Worm (Caenorhabditis elegans) whole organism, early embryonic: ENCODE results near the gene gtbp-1.

Experiments used
- B0310.2 ChIP-seq: sonication (generic microtip); optimal IDR thresholded peaks from 2 replicates; lab custom pipeline; 2016; ENCODE audit warnings: mild to moderate bottlenecking, missing genetic modification characterization, missing compliant biosample characterization
- F13C5.2 ChIP-seq: sonication (generic microtip); optimal IDR thresholded peaks from 2 replicates; lab custom pipeline; 2017; ENCODE audit warnings: mild to moderate bottlenecking, missing genetic modification characterization, inconsistent platforms, missing compliant biosample characterization
- aly-1 ChIP-seq: sonication (generic microtip); optimal IDR thresholded peaks from 2 replicates; lab custom pipeline; 2016; ENCODE audit warnings: missing genetic modification characterization, missing compliant biosample characterization
- ama-1 ChIP-seq: fragments of 150-350 bp; optimal IDR thresholded peaks from 2 replicates; lab custom pipeline; 2014
- ceh-13 ChIP-seq: fragments of 200-800 bp; sonication (Bioruptor generic); optimal IDR thresholded peaks from 2 replicates; lab custom pipeline; 2018; ENCODE audit warnings: mild to moderate bottlenecking, missing genetic modification characterization, missing compliant biosample characterization
- ceh-36 ChIP-seq: sonication (generic microtip); optimal IDR thresholded peaks from 2 replicates; lab custom pipeline; 2016; ENCODE audit warnings: missing genetic modification characterization, inconsistent platforms, missing compliant biosample characterization
- ets-7 ChIP-seq: sonication (generic microtip); optimal IDR thresholded peaks from 2 replicates; lab custom pipeline; 2016; ENCODE audit warnings: missing genotype, missing genetic modification characterization, missing compliant biosample characterization
- flt-1 ChIP-seq: fragments of 200-800 bp; sonication (Bioruptor generic); IDR thresholded peaks from 2 replicates; pipeline ENCODE4 v1.3.6; 2022; ENCODE audit warnings: missing genetic modification characterization, missing compliant biosample characterization
- hmbx-1 ChIP-seq: sonication (generic microtip); optimal IDR thresholded peaks from 2 replicates; lab custom pipeline; 2016; ENCODE audit warnings: mild to moderate bottlenecking, missing genetic modification characterization, missing compliant biosample characterization
- hmg-4 ChIP-seq: fragments of 200-800 bp; sonication (Bioruptor generic); optimal IDR thresholded peaks from 2 replicates; lab custom pipeline; 2018; ENCODE audit warnings: mild to moderate bottlenecking, missing genetic modification characterization, missing compliant biosample characterization
- hnd-1 ChIP-seq: sonication (generic microtip); optimal IDR thresholded peaks from 2 replicates; lab custom pipeline; 2016; ENCODE audit warnings: missing genetic modification characterization, missing compliant biosample characterization
- pes-1 ChIP-seq: fragments of 200-800 bp; sonication (Bioruptor generic); IDR thresholded peaks from 2 replicates; pipeline ENCODE4 v1.3.6; 2022; ENCODE audit warnings: missing genetic modification reagents, missing genetic modification characterization, missing compliant biosample characterization
- scrt-1 ChIP-seq: fragments of 200-800 bp; sonication (Bioruptor generic); IDR thresholded peaks from 2 replicates; pipeline ENCODE4 v1.3.6; 2022; ENCODE audit warnings: missing genetic modification characterization, missing compliant biosample characterization
- sea-1 ChIP-seq: fragments of 200-800 bp; sonication (Bioruptor generic); conservative IDR thresholded peaks from 2 replicates; pipeline ENCODE4 v1.3.6; 2022; ENCODE audit warnings: missing genetic modification characterization, missing compliant biosample characterization
- tbx-11 ChIP-seq: fragments of 200-800 bp; sonication (Bioruptor generic); IDR thresholded peaks from 2 replicates; pipeline ENCODE4 v1.3.6; 2022; ENCODE audit warnings: missing genetic modification characterization, missing compliant biosample characterization
- tbx-37 ChIP-seq: fragments of 200-800 bp; sonication (Bioruptor generic); conservative IDR thresholded peaks from 2 replicates; pipeline ENCODE4 v1.3.6; 2022; ENCODE audit warnings: missing genetic modification reagents, missing genetic modification characterization, missing compliant biosample characterization
- tra-4 ChIP-seq: sonication (generic microtip); optimal IDR thresholded peaks from 2 replicates; lab custom pipeline; 2017; ENCODE audit warnings: missing genetic modification characterization, missing compliant biosample characterization

gtbp-1 gene

ce11 chrIV:10137804-10138203, 9.0 kb upstream of the gtbp-1 start, which contains the start of gene K08F4.12:
TSS of gene K08F4.12 (plus strand) at chrIV:10138104.
- no peak for TF ChIP-seq ets-7 (tag; lab: Kevin White, UChicago)
- no peak for TF ChIP-seq hnd-1 (tag; lab: Kevin White, UChicago)
- TF ChIP-seq F13C5.2 (tag; lab: Kevin White, UChicago), result no peak

ce11 chrIV:10135817-10136216, 7.1 kb upstream of the gtbp-1 start, which contains the start of gene K08F4.5:
TSS of gene K08F4.5 (minus strand) at chrIV:10135917.
- TF ChIP-seq ceh-36 (no peak), tbx-37 (GFP tag; lab: Robert Waterston, UW) (no peak), B0310.2 (tag; lab: Kevin White, UChicago) (no peak), F13C5.2 (tag; lab: Kevin White, UChicago) (no peak), hmg-4 (no peak), flt-1 (GFP tag; lab: Robert Waterston, UW) (no peak), pes-1 (GFP tag; lab: Robert Waterston, UW) (no peak), scrt-1 (no peak), aly-1 (tag; lab: Kevin White, UChicago) (no peak)

ce11 chrIV:10129957-10130356, 1.2 kb upstream of the gtbp-1 start, which contains the start of gene glt-3:
TSS of gene glt-3 (plus strand) at chrIV:10130257.
- no peak for TF ChIP-seq ets-7 (tag; lab: Kevin White, UChicago)
- no peak for TF ChIP-seq hnd-1 (tag; lab: Kevin White, UChicago)
- TF ChIP-seq aly-1 (tag; lab: Kevin White, UChicago), result no peak

- TF ChIP-seq tbx-37 (GFP tag; lab: Robert Waterston, UW), result no peak
- no peak for TF ChIP-seq scrt-1
- no peak for TF ChIP-seq F13C5.2 (tag; lab: Kevin White, UChicago)
- no peak for TF ChIP-seq ceh-36
- TF ChIP-seq tra-4 (tag; lab: Kevin White, UChicago), result no peak
- TF ChIP-seq B0310.2 (tag; lab: Kevin White, UChicago), result no peak
- no peak for TF ChIP-seq aly-1 (tag; lab: Kevin White, UChicago)
- no peak for TF ChIP-seq hnd-1 (tag; lab: Kevin White, UChicago)
- no peak for TF ChIP-seq tbx-11 (GFP tag; lab: Robert Waterston, UW)
- TF ChIP-seq sea-1, result no peak
- no peak for TF ChIP-seq ets-7 (tag; lab: Kevin White, UChicago)
- no peak for TF ChIP-seq flt-1 (GFP tag; lab: Robert Waterston, UW)
- TF ChIP-seq ama-1, result no peak
- TF ChIP-seq pes-1 (GFP tag; lab: Robert Waterston, UW), result no peak
- no peak for TF ChIP-seq ceh-13 (GFP tag; lab: Kevin White, UChicago)
- no peak for TF ChIP-seq hmbx-1
These were observed 310 bp downstream of the gtbp-1 start for ce11 chrIV:10128446-10128845.

ce11 chrIV:10126544-10126943, 2.2 kb downstream of the gtbp-1 start, which contains the start of gene ctf-18:
TSS of gene ctf-18 (minus strand) at chrIV:10126644.
- TF ChIP-seq pes-1 (GFP tag; lab: Robert Waterston, UW), result no peak
- TF ChIP-seq tbx-37 (GFP tag; lab: Robert Waterston, UW), result no peak
- TF ChIP-seq tra-4 (tag; lab: Kevin White, UChicago), result no peak
- TF ChIP-seq ceh-36, result no peak
- TF ChIP-seq flt-1 (GFP tag; lab: Robert Waterston, UW), result no peak
- no peak for TF ChIP-seq hmg-4
- no peak for TF ChIP-seq tbx-11 (GFP tag; lab: Robert Waterston, UW)
- TF ChIP-seq ets-7 (tag; lab: Kevin White, UChicago), result no peak
- no peak for TF ChIP-seq ceh-13 (GFP tag; lab: Kevin White, UChicago)
- no peak for TF ChIP-seq F13C5.2 (tag; lab: Kevin White, UChicago)

- TF ChIP-seq tbx-11 (GFP tag; lab: Robert Waterston, UW), result no peak
- no peak for TF ChIP-seq scrt-1
- no peak for TF ChIP-seq aly-1 (tag; lab: Kevin White, UChicago)
- no peak for TF ChIP-seq ceh-36
- TF ChIP-seq hmbx-1, result no peak
- TF ChIP-seq sea-1, result no peak
- no peak for TF ChIP-seq tra-4 (tag; lab: Kevin White, UChicago)
- no peak for TF ChIP-seq B0310.2 (tag; lab: Kevin White, UChicago)
- no peak for TF ChIP-seq flt-1 (GFP tag; lab: Robert Waterston, UW)
- TF ChIP-seq F13C5.2 (tag; lab: Kevin White, UChicago), result no peak
- TF ChIP-seq hmg-4, result no peak
These were observed 6.6 kb downstream of the gtbp-1 start, which contains the start of gene irld-21 for ce11 chrIV:10122205-10122604. TSS of gene irld-21 (minus strand) at chrIV:10122305.

ce11 chrIV:10116765-10117164, 12.0 kb downstream of the gtbp-1 start:
- no peak for TF ChIP-seq flt-1 (GFP tag; lab: Robert Waterston, UW)
- TF ChIP-seq B0310.2 (tag; lab: Kevin White, UChicago), result no peak

- TF ChIP-seq sea-1 (no peak), tbx-11 (GFP tag; lab: Robert Waterston, UW) (no peak), pes-1 (GFP tag; lab: Robert Waterston, UW) (no peak), scrt-1 (no peak), ceh-36 (no peak), ets-7 (tag; lab: Kevin White, UChicago) (no peak), tbx-37 (GFP tag; lab: Robert Waterston, UW) (no peak), B0310.2 (tag; lab: Kevin White, UChicago) (no peak), hmbx-1 (no peak), aly-1 (tag; lab: Kevin White, UChicago) (no peak), hmg-4 (no peak), flt-1 (GFP tag; lab: Robert Waterston, UW) (no peak), ceh-13 (GFP tag; lab: Kevin White, UChicago) (no peak), ama-1 (no peak), F13C5.2 (tag; lab: Kevin White, UChicago) (no peak)
These were observed 13.6 kb downstream of the gtbp-1 start, which contains the start of gene C04G2.10 for ce11 chrIV:10115142-10115541. TSS of gene C04G2.10 (plus strand) at chrIV:10115442.
